Fruit fly (Drosophila melanogaster) whole organism, adult: ENCODE results near the gene CG10591.
A peak's percentile ranks its signal among the peaks of the same experiment; 100 is the strongest.

Experiments used
- CG11617 ChIP-seq: fragments of 200-800 bp; sonication (Bioruptor generic); optimal IDR thresholded peaks from 2 replicates; lab custom pipeline; 2017; ENCODE audit warnings: mild to moderate bottlenecking, missing biosample characterization, missing genetic modification reagents, missing genetic modification characterization
- CG12768 ChIP-seq: fragments of 200-800 bp; sonication (Bioruptor generic); optimal IDR thresholded peaks from 2 replicates; lab custom pipeline; 2017; ENCODE audit warnings: missing biosample characterization, missing genetic modification characterization, mild to moderate bottlenecking, moderate library complexity, missing genetic modification reagents
- CG14711 ChIP-seq: fragments of 200-800 bp; sonication (Bioruptor generic); optimal IDR thresholded peaks from 2 replicates; lab custom pipeline; 2018; ENCODE audit warnings: missing biosample characterization, mild to moderate bottlenecking, missing genetic modification characterization, moderate library complexity
- CG1620 ChIP-seq: fragments of 200-800 bp; sonication (Bioruptor generic); optimal IDR thresholded peaks from 2 replicates; lab custom pipeline; 2016; ENCODE audit warnings: missing biosample characterization, missing genetic modification characterization
- CG33017 ChIP-seq: fragments of 200-800 bp; sonication (Bioruptor generic); optimal IDR thresholded peaks from 2 replicates; lab custom pipeline; 2018; ENCODE audit warnings: missing biosample characterization, mild to moderate bottlenecking, missing genetic modification characterization, moderate library complexity
- CG5204 ChIP-seq: fragments of 200-800 bp; sonication (Bioruptor generic); optimal IDR thresholded peaks from 2 replicates; lab custom pipeline; 2016; ENCODE audit warnings: missing biosample characterization, missing genetic modification characterization
- CG7045 ChIP-seq: fragments of 200-800 bp; sonication (Bioruptor generic); optimal IDR thresholded peaks from 2 replicates; lab custom pipeline; 2017; ENCODE audit warnings: missing biosample characterization, mild to moderate bottlenecking, missing genetic modification characterization
- CG7101 ChIP-seq: fragments of 200-800 bp; sonication (Bioruptor generic); optimal IDR thresholded peaks from 2 replicates; lab custom pipeline; 2018; ENCODE audit warnings: missing biosample characterization, mild to moderate bottlenecking, missing genetic modification characterization, moderate library complexity
- Clk ChIP-seq: fragments of 200-800 bp; sonication (Bioruptor generic); optimal IDR thresholded peaks from 2 replicates; lab custom pipeline; 2017; ENCODE audit warnings: missing biosample characterization, missing genetic modification characterization
- Crg-1 ChIP-seq: fragments of 200-800 bp; sonication (Bioruptor generic); optimal IDR thresholded peaks from 2 replicates; lab custom pipeline; 2016; ENCODE audit warnings: missing biosample characterization, missing genetic modification characterization
- Hr96 ChIP-seq: fragments of 200-800 bp; sonication (Bioruptor generic); optimal IDR thresholded peaks from 2 replicates; lab custom pipeline; 2016; ENCODE audit warnings: missing biosample characterization, missing genetic modification characterization
- Mnt ChIP-seq: fragments of 200-800 bp; sonication (Bioruptor generic); optimal IDR thresholded peaks from 2 replicates; lab custom pipeline; 2016; ENCODE audit warnings: missing biosample characterization, mild to moderate bottlenecking, missing genetic modification characterization
- bab1 ChIP-seq: fragments of 200-800 bp; sonication (Bioruptor generic); optimal IDR thresholded peaks from 3 replicates; lab custom pipeline; 2019; ENCODE audit warnings: missing biosample characterization, mild to moderate bottlenecking, missing genetic modification characterization, moderate library complexity
- cic ChIP-seq: fragments of 200-800 bp; sonication (Bioruptor generic); optimal IDR thresholded peaks from 2 replicates; lab custom pipeline; 2017; ENCODE audit warnings: missing biosample characterization, mild to moderate bottlenecking, missing genetic modification characterization, moderate library complexity
- cnc ChIP-seq, 2 experiments: fragments of >200 bp; optimal IDR thresholded peaks; 2 replicates each; lab custom pipeline; 2017
- kay ChIP-seq: fragments of 200-800 bp; sonication (Bioruptor generic); peaks from one replicate; lab custom pipeline; 2016; ENCODE audit warnings: missing biosample characterization, missing genetic modification characterization, borderline replicate concordance
- ovo ChIP-seq: fragments of 200-800 bp; sonication (Bioruptor generic); optimal IDR thresholded peaks from 2 replicates; lab custom pipeline; 2016; ENCODE audit warnings: missing biosample characterization, missing genetic modification characterization
- pad ChIP-seq: fragments of 200-800 bp; sonication (Bioruptor generic); optimal IDR thresholded peaks from 3 replicates; lab custom pipeline; 2017; ENCODE audit warnings: missing biosample characterization, missing genetic modification characterization, mild to moderate bottlenecking, moderate library complexity, missing genetic modification reagents
- tj ChIP-seq: fragments of 200-800 bp; sonication (Bioruptor generic); optimal IDR thresholded peaks from 3 replicates; lab custom pipeline; 2017; ENCODE audit warnings: missing biosample characterization, mild to moderate bottlenecking, missing genetic modification characterization, moderate library complexity

The CG10591 gene

dm6 chr3L:5568361-5568760, 31.1 kb downstream of the CG10591 start:
- no peak for TF ChIP-seq Mnt (GFP tag; lab: Kevin White, UChicago)
- no peak for TF ChIP-seq CG11617

DNA sequence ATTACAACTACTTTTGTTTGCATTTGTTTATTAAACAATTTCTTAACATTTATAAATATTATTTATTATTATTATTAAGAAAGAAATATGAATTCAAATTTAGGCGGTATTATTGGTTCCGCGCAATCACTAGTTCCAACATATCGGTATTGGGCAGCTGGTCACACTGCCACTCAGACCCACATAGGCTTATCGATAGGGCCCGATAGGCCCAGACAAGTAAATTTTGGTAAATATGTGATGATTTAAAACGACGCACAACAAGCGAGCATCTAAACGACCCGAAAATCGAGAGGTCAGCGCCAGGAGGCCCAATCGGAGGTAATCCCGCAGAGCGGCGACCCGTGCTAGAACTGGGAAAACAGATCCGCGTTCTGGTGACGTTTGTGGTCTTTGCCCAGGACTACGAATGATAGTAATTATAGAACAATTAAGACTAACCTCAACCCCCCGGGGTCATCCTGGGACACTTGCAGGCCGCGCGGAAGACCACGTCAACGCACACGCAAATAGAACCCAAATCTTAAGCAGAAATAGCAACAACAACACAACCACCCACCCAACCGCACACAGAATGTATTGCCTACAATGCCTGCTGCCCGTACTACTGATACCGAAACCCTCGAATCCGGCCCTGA, 34.3 kb downstream of the CG10591 start, which contains the start of gene bc10:
Gene bc10 (plus strand): TSS at position 181 of the 638 bp plus-strand sequence.
- no peak for TF ChIP-seq cnc (optimal IDR thresholded peaks at IDR 0.05; lab: Kevin White, UChicago)
- no peak for TF ChIP-seq pad (GFP tag; lab: Kevin White, UChicago)
- no peak for TF ChIP-seq CG7101 (tag; lab: Kevin White, UChicago)
- TF ChIP-seq CG11617: no peak
- TF ChIP-seq CG12768 (GFP tag; lab: Kevin White, UChicago): no peak
- TF ChIP-seq CG7045 (GFP tag; lab: Kevin White, UChicago): no peak
- no peak for TF ChIP-seq CG1620 (GFP tag; lab: Kevin White, UChicago)
- TF ChIP-seq kay (GFP tag; lab: Kevin White, UChicago): no peak
- TF ChIP-seq CG33017: no peak
- TF ChIP-seq CG14711: no peak
- TF ChIP-seq cic (GFP tag; lab: Kevin White, UChicago): no peak
- TF ChIP-seq tj: no peak

DNA sequence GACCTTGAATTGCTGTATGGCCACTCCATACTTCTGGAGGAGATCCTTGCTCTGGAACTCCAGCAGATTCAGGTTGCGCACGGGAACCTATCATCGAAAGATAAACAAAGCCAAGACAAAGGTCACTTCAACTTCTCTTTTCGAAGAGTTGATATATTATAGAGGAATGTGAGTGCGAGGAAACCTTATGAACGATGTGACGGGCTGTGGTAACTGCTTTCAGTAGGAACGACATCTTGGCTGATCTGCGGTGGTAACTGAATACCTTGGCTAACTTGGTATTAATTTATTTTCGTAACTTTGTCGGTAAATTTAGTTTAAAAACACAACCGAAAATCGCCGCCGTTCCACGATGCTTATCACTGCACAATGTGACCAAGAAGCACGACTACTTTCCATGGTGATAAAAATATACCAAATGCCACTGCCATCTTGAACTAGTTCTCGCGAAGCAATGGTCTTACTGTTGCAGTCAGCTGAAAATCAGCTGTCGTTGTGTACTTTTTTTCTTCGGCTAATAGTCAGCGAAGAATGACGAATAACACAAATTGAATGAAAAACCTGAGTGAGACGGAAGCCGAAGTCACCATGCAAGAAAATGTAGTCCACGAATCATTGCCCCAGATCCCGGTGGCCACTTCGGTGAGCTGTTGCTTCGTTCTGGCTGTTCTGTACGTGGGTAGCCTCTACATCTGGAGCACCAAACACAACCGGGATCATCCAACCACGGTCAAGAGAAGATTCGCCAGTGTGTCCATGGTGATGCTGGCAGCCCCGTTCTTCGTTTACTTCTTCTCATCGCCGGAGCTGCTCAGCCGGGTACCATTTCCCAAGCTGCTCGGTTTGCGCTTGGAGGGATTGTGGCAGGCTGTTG, 35.9 kb downstream of the CG10591 start, which contains the start of the genes ScsbetaG and Sras:
Gene ScsbetaG (minus strand): TSS at position 383 of the 874 bp plus-strand sequence.
Gene Sras (plus strand): TSS at position 466 of the 874 bp plus-strand sequence.
- TF ChIP-seq cic (GFP tag; lab: Kevin White, UChicago): no peak
- peak; percentile 25 for TF ChIP-seq kay (GFP tag; lab: Kevin White, UChicago)
- TF ChIP-seq bab1 (GFP tag; lab: Kevin White, UChicago): peak; percentile 74
- peak; percentile 8 for TF ChIP-seq tj
- TF ChIP-seq CG14711: no peak

dm6 chr3L:5562584-5562983, 36.9 kb downstream of the CG10591 start:
- peak; percentile 32 for TF ChIP-seq kay (GFP tag; lab: Kevin White, UChicago)
- no peak for TF ChIP-seq Mnt (GFP tag; lab: Kevin White, UChicago)
- TF ChIP-seq CG11617: no peak
- TF ChIP-seq CG1620 (GFP tag; lab: Kevin White, UChicago): no peak
- no peak for TF ChIP-seq pad (GFP tag; lab: Kevin White, UChicago)

DNA sequence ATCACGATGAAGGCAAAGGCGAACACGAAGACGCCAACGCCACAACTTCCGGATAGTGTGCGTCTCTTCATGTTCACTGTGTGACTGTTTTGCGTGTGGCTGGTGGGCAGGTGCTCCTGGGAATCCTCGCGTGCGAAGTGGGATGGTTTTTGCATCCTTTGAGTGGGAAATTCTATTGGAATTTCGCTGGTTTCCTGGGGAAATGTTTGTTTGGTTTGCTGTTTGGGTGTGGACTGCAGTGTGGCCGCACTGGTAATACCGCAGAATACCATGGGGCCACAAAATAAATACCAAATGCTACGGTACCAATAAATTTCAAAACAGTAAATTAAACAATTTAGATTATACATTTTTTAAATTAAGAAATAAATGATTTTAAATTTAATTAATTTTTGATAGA, 38.2 kb downstream of the CG10591 start, which contains the start of gene sinu:
Gene sinu (minus strand): TSS at position 258 of the 400 bp plus-strand sequence.
- no peak for TF ChIP-seq ovo
- TF ChIP-seq Clk (GFP tag; lab: Kevin White, UChicago): no peak
- TF ChIP-seq cnc (optimal IDR thresholded peaks at IDR 0.05; lab: Kevin White, UChicago): no peak
- no peak for TF ChIP-seq CG7101 (tag; lab: Kevin White, UChicago)
- TF ChIP-seq Hr96 (GFP tag; lab: Kevin White, UChicago): no peak
- TF ChIP-seq CG7045 (GFP tag; lab: Kevin White, UChicago): no peak
- no peak for TF ChIP-seq kay (GFP tag; lab: Kevin White, UChicago)
- no peak for TF ChIP-seq Crg-1 (GFP tag; lab: Kevin White, UChicago)
- TF ChIP-seq tj: no peak
- no peak for TF ChIP-seq CG11617
- no peak for TF ChIP-seq CG1620 (GFP tag; lab: Kevin White, UChicago)
- no peak for TF ChIP-seq pad (GFP tag; lab: Kevin White, UChicago)

DNA sequence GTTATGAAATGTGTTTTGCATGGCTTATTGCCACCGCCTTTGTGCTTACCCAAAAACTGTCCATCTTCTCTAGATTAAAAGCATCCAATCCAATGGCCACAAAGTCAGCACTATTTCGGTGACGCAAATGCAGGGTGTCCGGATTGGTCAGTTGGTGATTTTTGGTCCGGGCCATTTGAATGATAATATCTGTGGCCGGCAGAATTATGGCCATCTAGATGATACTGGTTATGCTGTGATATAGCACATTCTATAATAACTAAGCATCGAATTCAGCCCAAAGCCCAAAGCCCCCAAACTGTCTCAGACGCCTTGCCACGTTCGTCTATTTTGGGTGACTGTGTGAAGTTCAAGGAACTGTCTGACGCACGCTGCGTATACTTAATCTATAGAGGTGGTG, 43.3 kb downstream of the CG10591 start:
- TF ChIP-seq Hr96 (GFP tag; lab: Kevin White, UChicago) (no peak), Clk (GFP tag; lab: Kevin White, UChicago) (no peak), CG33017 (no peak), CG5204 (GFP tag; lab: Kevin White, UChicago) (no peak), kay (GFP tag; lab: Kevin White, UChicago) (no peak), cic (GFP tag; lab: Kevin White, UChicago) (no peak), CG11617 (no peak)

dm6 chr3L:5554377-5554776, 45.1 kb downstream of the CG10591 start:
- TF ChIP-seq bab1 (GFP tag; lab: Kevin White, UChicago) (peak; percentile 5), Crg-1 (GFP tag; lab: Kevin White, UChicago) (no peak)
